Fruit fly (Drosophila melanogaster): Measurements from ENCODE around the gene Cpr76Bb.

dm6 chr3L:19560695-19561246 lies 41.3 kb downstream of the Cpr76Bb start:
- TF ChIP-seq Rel (GFP tag; optimal IDR thresholded peaks at IDR 0.05) (peak; percentile 97), Rel (tag; optimal IDR thresholded peaks at IDR 0.05) (peak; percentile 95), Jra (GFP tag; optimal IDR thresholded peaks at IDR 0.05) (peak; percentile 94), Dfd (GFP tag; optimal IDR thresholded peaks at IDR 0.05) (peak; percentile 91), brk (GFP tag; optimal IDR thresholded peaks at IDR 0.05) (peak; percentile 97), dsf (GFP tag; optimal IDR thresholded peaks at IDR 0.05; ENCODE audit: borderline replicate concordance) (peak; percentile 93), psq (GFP tag; optimal IDR thresholded peaks at IDR 0.05) (peak; percentile 96), ey (GFP tag; optimal IDR thresholded peaks at IDR 0.05) (peak; percentile 98), lola (GFP tag; optimal IDR thresholded peaks at IDR 0.05) (no peak), fru (GFP tag; optimal IDR thresholded peaks at IDR 0.05) (peak; percentile 99), Hr78 (GFP tag; optimal IDR thresholded peaks at IDR 0.05) (no peak), Vsx2 (GFP tag; optimal IDR thresholded peaks at IDR 0.05; ENCODE audit: partially characterized antibody) (peak; percentile 32), N (GFP tag; optimal IDR thresholded peaks at IDR 0.05) (no peak)

All from whole organism, wandering third instar larva.